Worm (Caenorhabditis elegans) whole organism, L1 larva: ENCODE data around the gene F26F2.4.
"Not testable (repeated sequence)": the region's sequence is repeated elsewhere in the genome, so short reads cannot be mapped to it uniquely, and the experiment has no call there.

Experiments
- aha-1 ChIP-seq: fragments of 150-350 bp; optimal IDR thresholded peaks from 2 replicates; lab custom pipeline; 2014; ENCODE audit warnings: missing biosample characterization, missing genetic modification characterization
- egl-13 ChIP-seq: sonication (generic microtip); optimal IDR thresholded peaks from 2 replicates; lab custom pipeline; 2016; ENCODE audit warnings: missing genotype, missing genetic modification reagents, missing genetic modification characterization, missing compliant biosample characterization
- grh-1 ChIP-seq: fragments of 200-800 bp; sonication (Bioruptor generic); IDR thresholded peaks from 2 replicates; pipeline ENCODE4 v1.3.6; 2022; ENCODE audit warnings: missing genetic modification reagents, missing genetic modification characterization, missing compliant biosample characterization
- lin-13 ChIP-seq: fragments of 150-350 bp; optimal IDR thresholded peaks from 2 replicates; lab custom pipeline; 2014; ENCODE audit warnings: missing biosample characterization, missing genetic modification reagents, missing genetic modification characterization
- nhr-11 ChIP-seq: fragments of 150-350 bp; optimal IDR thresholded peaks from 2 replicates; lab custom pipeline; 2014; ENCODE audit warnings: missing biosample characterization, missing genetic modification characterization
- nhr-90 ChIP-seq: sonication (generic microtip); optimal IDR thresholded peaks from 2 replicates; lab custom pipeline; 2016; ENCODE audit warnings: mild to moderate bottlenecking, missing genetic modification characterization, missing compliant biosample characterization; ENCODE audit not compliant: poor library complexity
- unc-130 ChIP-seq: fragments of 150-350 bp; optimal IDR thresholded peaks from 2 replicates; lab custom pipeline; 2017; ENCODE audit warnings: missing biosample characterization, missing genetic modification characterization, inconsistent platforms

- not testable (repeated sequence) for TF ChIP-seq nhr-90 (tag; lab: Kevin White, UChicago); grh-1 (GFP tag; lab: Robert Waterston, UW); nhr-11 (tag; lab: Kevin White, UChicago); lin-13 (GFP tag; lab: Kevin White, UChicago); egl-13 (tag; lab: Kevin White, UChicago); aha-1 (tag; lab: Kevin White, UChicago); unc-130 (tag; lab: Kevin White, UChicago)
Observed at ce11 chrV:20568995-20569394, at the start of gene F26F2.4.
